Worm (Caenorhabditis elegans) whole organism, mixed stage, embryonic: ENCODE measurements around the gene lgc-6.
A peak's percentile ranks its signal among the peaks of the same experiment; 100 is the strongest.

Experiments
- M03D4.4 ChIP-seq: sonication (generic microtip); optimal IDR thresholded peaks from 2 replicates; lab custom pipeline; 2017; ENCODE audit warnings: mild to moderate bottlenecking, missing genetic modification characterization, missing compliant biosample characterization
- bed-3 ChIP-seq: fragments of 200-800 bp; sonication (Bioruptor generic); optimal IDR thresholded peaks from 3 replicates; lab custom pipeline; 2018; ENCODE audit warnings: mild to moderate bottlenecking, missing genetic modification characterization, moderate library complexity, missing compliant biosample characterization
- blmp-1 ChIP-seq: fragments of 150-350 bp; optimal IDR thresholded peaks from 2 replicates; lab custom pipeline; 2014; ENCODE audit warnings: missing biosample characterization, missing genetic modification characterization
- ceh-39 ChIP-seq: fragments of 150-350 bp; optimal IDR thresholded peaks from 2 replicates; lab custom pipeline; 2014; ENCODE audit warnings: missing biosample characterization, missing genetic modification characterization
- ceh-43 ChIP-seq: fragments of 200-800 bp; sonication (Bioruptor generic); optimal IDR thresholded peaks from 2 replicates; lab custom pipeline; 2018; ENCODE audit warnings: mild to moderate bottlenecking, missing genetic modification characterization, moderate library complexity, missing compliant biosample characterization
- ceh-83 ChIP-seq: fragments of 200-800 bp; sonication (Bioruptor generic); optimal IDR thresholded peaks from 2 replicates; lab custom pipeline; 2018; ENCODE audit warnings: mild to moderate bottlenecking, missing genetic modification characterization, missing compliant biosample characterization
- ces-1 ChIP-seq: fragments of 150-350 bp; optimal IDR thresholded peaks from 2 replicates; lab custom pipeline; 2014; ENCODE audit warnings: missing biosample characterization, missing genetic modification reagents, missing genetic modification characterization
- cnd-1 ChIP-seq: fragments of 200-800 bp; sonication (Bioruptor generic); optimal IDR thresholded peaks from 2 replicates; lab custom pipeline; 2018; ENCODE audit warnings: mild to moderate bottlenecking, missing genetic modification characterization, missing compliant biosample characterization
- drap-1 ChIP-seq: fragments of 200-800 bp; sonication (Bioruptor generic); optimal IDR thresholded peaks from 3 replicates; lab custom pipeline; 2018; ENCODE audit warnings: mild to moderate bottlenecking, missing genetic modification characterization, missing compliant biosample characterization
- elt-1 ChIP-seq: sonication (generic microtip); optimal IDR thresholded peaks from 2 replicates; lab custom pipeline; 2017; ENCODE audit warnings: missing genetic modification characterization, mild to moderate bottlenecking, missing compliant biosample characterization, antibody characterized with exemption, moderate library complexity, borderline replicate concordance; ENCODE audit not compliant: insufficient read depth
- elt-3 ChIP-seq: fragments of 150-350 bp; optimal IDR thresholded peaks from 2 replicates; lab custom pipeline; 2014; ENCODE audit warnings: missing biosample characterization, missing genetic modification characterization
- flh-1 ChIP-seq: fragments of 200-800 bp; sonication (Bioruptor generic); optimal IDR thresholded peaks from 2 replicates; lab custom pipeline; 2018; ENCODE audit warnings: mild to moderate bottlenecking, missing genetic modification characterization, moderate library complexity, missing compliant biosample characterization
- ham-2 ChIP-seq: fragments of 200-800 bp; sonication (Bioruptor generic); optimal IDR thresholded peaks from 2 replicates; lab custom pipeline; 2018; ENCODE audit warnings: mild to moderate bottlenecking, missing genetic modification characterization, missing compliant biosample characterization
- hlh-1 ChIP-seq: fragments of 150-350 bp; optimal IDR thresholded peaks from 2 replicates; lab custom pipeline; 2014; ENCODE audit warnings: missing biosample characterization, missing genetic modification reagents, missing genetic modification characterization
- lin-13 ChIP-seq: fragments of 150-350 bp; optimal IDR thresholded peaks from 2 replicates; lab custom pipeline; 2014; ENCODE audit warnings: missing biosample characterization, missing genetic modification characterization
- lin-32 ChIP-seq: fragments of 200-800 bp; sonication (Bioruptor generic); optimal IDR thresholded peaks from 2 replicates; lab custom pipeline; 2018; ENCODE audit warnings: mild to moderate bottlenecking, missing genetic modification characterization, missing compliant biosample characterization
- lsy-2 ChIP-seq: fragments of 150-350 bp; optimal IDR thresholded peaks from 2 replicates; lab custom pipeline; 2014; ENCODE audit warnings: missing biosample characterization, missing genetic modification characterization
- mab-5 ChIP-seq: fragments of 150-350 bp; optimal IDR thresholded peaks from 2 replicates; lab custom pipeline; 2014; ENCODE audit warnings: missing biosample characterization, missing genetic modification characterization
- mep-1 ChIP-seq: fragments of 150-350 bp; optimal IDR thresholded peaks from 2 replicates; lab custom pipeline; 2017; ENCODE audit warnings: missing biosample characterization, missing genetic modification reagents, missing genetic modification characterization, inconsistent platforms
- nhr-2 ChIP-seq: fragments of 150-350 bp; optimal IDR thresholded peaks from 2 replicates; lab custom pipeline; 2014; ENCODE audit warnings: missing biosample characterization, missing genetic modification characterization
- nhr-237 ChIP-seq: fragments of 150-350 bp; optimal IDR thresholded peaks from 2 replicates; lab custom pipeline; 2014; ENCODE audit warnings: missing biosample characterization, missing genetic modification characterization
- nhr-28 ChIP-seq: fragments of 150-350 bp; optimal IDR thresholded peaks from 2 replicates; lab custom pipeline; 2014; ENCODE audit warnings: missing biosample characterization, missing genetic modification characterization
- nhr-76 ChIP-seq: sonication (generic microtip); optimal IDR thresholded peaks from 2 replicates; lab custom pipeline; 2017; ENCODE audit warnings: missing biosample characterization, missing genetic modification characterization
- pha-4 ChIP-seq: fragments of 150-350 bp; optimal IDR thresholded peaks from 2 replicates; lab custom pipeline; 2018; ENCODE audit warnings: missing biosample characterization, missing genetic modification reagents, missing genetic modification characterization
- sem-2 ChIP-seq: fragments of 200-800 bp; sonication (Bioruptor generic); optimal IDR thresholded peaks from 2 replicates; lab custom pipeline; 2018; ENCODE audit warnings: mild to moderate bottlenecking, missing genetic modification characterization, missing compliant biosample characterization
- snpc-4 ChIP-seq: fragments of 150-350 bp; optimal IDR thresholded peaks from 2 replicates; lab custom pipeline; 2014; ENCODE audit warnings: missing biosample characterization, missing genetic modification characterization
- sptf-1 ChIP-seq: sonication (generic microtip); optimal IDR thresholded peaks from 2 replicates; lab custom pipeline; 2017; ENCODE audit warnings: mild to moderate bottlenecking, missing genetic modification characterization, moderate library complexity, missing compliant biosample characterization
- tbx-8 ChIP-seq: fragments of 200-800 bp; sonication (Bioruptor generic); optimal IDR thresholded peaks from 2 replicates; lab custom pipeline; 2018; ENCODE audit warnings: mild to moderate bottlenecking, missing genetic modification characterization, moderate library complexity, missing compliant biosample characterization
- unc-120 ChIP-seq: sonication (generic microtip); optimal IDR thresholded peaks from 2 replicates; lab custom pipeline; 2017; ENCODE audit warnings: missing genetic modification characterization, missing compliant biosample characterization; ENCODE audit not compliant: poor library complexity, severe bottlenecking
- unc-62 ChIP-seq: fragments of 150-350 bp; optimal IDR thresholded peaks from 2 replicates; lab custom pipeline; 2014; ENCODE audit warnings: missing biosample characterization, missing genetic modification reagents, missing genetic modification characterization
- zip-8 ChIP-seq: fragments of 150-350 bp; optimal IDR thresholded peaks from 2 replicates; lab custom pipeline; 2014; ENCODE audit warnings: missing biosample characterization, missing genetic modification characterization

The lgc-6 gene

DNA sequence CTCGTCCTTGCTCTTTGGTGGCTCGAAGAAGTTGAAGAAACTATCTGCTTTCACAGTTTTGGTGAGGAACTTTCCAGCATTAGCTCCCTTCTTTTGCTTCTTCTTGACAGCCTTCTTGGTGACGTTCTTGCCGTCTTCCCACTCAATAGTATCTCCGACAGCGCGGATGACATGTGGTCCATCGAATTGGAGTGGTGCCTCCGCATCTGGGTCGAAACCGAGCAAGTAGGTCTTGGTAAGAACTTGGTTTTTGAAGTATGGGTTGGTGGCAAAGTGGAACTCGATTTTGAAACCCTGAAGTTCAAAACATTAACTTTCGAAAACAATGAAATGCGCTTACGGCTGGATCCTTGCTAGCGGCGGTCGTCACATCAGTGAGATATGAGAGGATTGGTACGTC, 38.5 kb downstream of the lgc-6 start:
- no peak for TF ChIP-seq elt-1 (tag; lab: Kevin White, UChicago)
- TF ChIP-seq ceh-39: no peak
- TF ChIP-seq nhr-2 (tag; lab: Kevin White, UChicago): no peak
- TF ChIP-seq cnd-1 (tag; lab: Kevin White, UChicago): no peak
- no peak for TF ChIP-seq blmp-1
- TF ChIP-seq mab-5 (tag; lab: Kevin White, UChicago): no peak
- no peak for TF ChIP-seq ceh-83 (GFP tag; lab: Kevin White, UChicago)
- no peak for TF ChIP-seq ceh-43
- no peak for TF ChIP-seq zip-8 (tag; lab: Kevin White, UChicago)
- no peak for TF ChIP-seq sem-2 (GFP tag; lab: Kevin White, UChicago)
- TF ChIP-seq nhr-28 (tag; lab: Kevin White, UChicago): no peak
- TF ChIP-seq flh-1: no peak
- no peak for TF ChIP-seq lsy-2
- TF ChIP-seq sptf-1 (tag; lab: Kevin White, UChicago): no peak

DNA sequence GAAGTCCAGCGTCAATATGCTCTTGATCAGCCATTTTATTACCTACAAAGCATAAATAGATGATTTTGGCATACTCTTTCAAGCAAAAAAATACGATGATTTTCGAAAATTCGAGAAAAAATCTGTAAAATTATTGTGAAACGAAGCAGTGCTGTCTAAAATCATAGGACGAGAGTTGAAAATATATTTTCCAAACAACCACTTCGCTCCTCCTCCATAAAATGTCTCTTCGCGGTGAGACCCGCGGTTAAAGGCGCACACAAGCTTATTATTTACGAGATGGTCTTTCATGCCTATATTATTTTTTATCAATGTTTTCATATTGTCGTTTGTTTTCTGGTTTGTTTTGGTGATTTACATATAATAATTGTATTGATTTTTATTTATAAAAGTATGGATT, 39.5 kb downstream of the lgc-6 start, which contains the start of gene nap-1:
Gene nap-1, minus strand, starts transcription at position 42 of the 400 bp plus-strand sequence.
- TF ChIP-seq elt-3 (tag; lab: Kevin White, UChicago): no peak
- peak; percentile 69 for TF ChIP-seq mep-1
- TF ChIP-seq nhr-28 (tag; lab: Kevin White, UChicago): no peak
- peak; percentile 60 for TF ChIP-seq pha-4
- peak; percentile 42 for TF ChIP-seq ces-1 (GFP tag; lab: Kevin White, UChicago)
- no peak for TF ChIP-seq cnd-1 (tag; lab: Kevin White, UChicago)
- TF ChIP-seq nhr-237 (tag; lab: Kevin White, UChicago): peak; percentile 31
- peak; percentile 61 for TF ChIP-seq lin-13 (tag; lab: Kevin White, UChicago)
- no peak for TF ChIP-seq unc-62 (GFP tag; lab: Kevin White, UChicago)
- no peak for TF ChIP-seq nhr-2 (tag; lab: Kevin White, UChicago)
- TF ChIP-seq lsy-2: peak; percentile 74
- TF ChIP-seq ceh-39: peak; percentile 56
- TF ChIP-seq, all 35 proteins: peak for 7

DNA sequence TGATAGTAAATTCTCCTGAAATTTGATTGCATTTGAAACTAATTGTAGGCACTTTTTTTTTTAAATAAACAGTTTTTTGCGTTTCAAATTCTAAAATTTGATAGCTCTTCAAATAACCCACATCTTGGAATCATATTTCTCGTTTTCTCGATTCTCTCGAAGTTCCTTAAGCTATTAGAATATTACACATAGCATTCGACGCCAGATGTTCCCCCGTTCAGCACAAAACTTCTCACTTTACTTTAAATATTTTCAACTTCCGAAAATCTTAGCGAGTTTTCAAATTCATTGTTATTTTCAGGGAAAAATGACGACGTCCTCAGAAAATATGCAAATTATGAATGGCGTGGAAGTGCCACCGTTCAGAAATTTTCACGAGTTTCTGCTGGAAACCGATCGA, 39.9 kb downstream of the lgc-6 start, which contains the start of gene praf-3:
Gene praf-3, plus strand, starts transcription at position 301 of the 400 bp plus-strand sequence.
- no peak for TF ChIP-seq ceh-43
- TF ChIP-seq cnd-1 (tag; lab: Kevin White, UChicago): no peak
- no peak for TF ChIP-seq nhr-76 (tag; lab: Kevin White, UChicago)
- no peak for TF ChIP-seq elt-1 (tag; lab: Kevin White, UChicago)
- no peak for TF ChIP-seq sptf-1 (tag; lab: Kevin White, UChicago)
- no peak for TF ChIP-seq tbx-8 (GFP tag; lab: Kevin White, UChicago)
- TF ChIP-seq blmp-1: no peak
- TF ChIP-seq bed-3: no peak
- TF ChIP-seq ham-2 (GFP tag; lab: Kevin White, UChicago): no peak
- TF ChIP-seq ces-1 (GFP tag; lab: Kevin White, UChicago): no peak
- TF ChIP-seq nhr-2 (tag; lab: Kevin White, UChicago): no peak
- TF ChIP-seq ceh-83 (GFP tag; lab: Kevin White, UChicago): no peak
- TF ChIP-seq sem-2 (GFP tag; lab: Kevin White, UChicago): no peak
- no peak for TF ChIP-seq nhr-237 (tag; lab: Kevin White, UChicago)
- TF ChIP-seq unc-120 (tag; lab: Kevin White, UChicago): no peak
- TF ChIP-seq mep-1: no peak
- no peak for TF ChIP-seq flh-1
- TF ChIP-seq lsy-2: no peak
- TF ChIP-seq snpc-4 (tag; lab: Kevin White, UChicago): no peak
- no peak for TF ChIP-seq M03D4.4 (tag; lab: Kevin White, UChicago)

DNA sequence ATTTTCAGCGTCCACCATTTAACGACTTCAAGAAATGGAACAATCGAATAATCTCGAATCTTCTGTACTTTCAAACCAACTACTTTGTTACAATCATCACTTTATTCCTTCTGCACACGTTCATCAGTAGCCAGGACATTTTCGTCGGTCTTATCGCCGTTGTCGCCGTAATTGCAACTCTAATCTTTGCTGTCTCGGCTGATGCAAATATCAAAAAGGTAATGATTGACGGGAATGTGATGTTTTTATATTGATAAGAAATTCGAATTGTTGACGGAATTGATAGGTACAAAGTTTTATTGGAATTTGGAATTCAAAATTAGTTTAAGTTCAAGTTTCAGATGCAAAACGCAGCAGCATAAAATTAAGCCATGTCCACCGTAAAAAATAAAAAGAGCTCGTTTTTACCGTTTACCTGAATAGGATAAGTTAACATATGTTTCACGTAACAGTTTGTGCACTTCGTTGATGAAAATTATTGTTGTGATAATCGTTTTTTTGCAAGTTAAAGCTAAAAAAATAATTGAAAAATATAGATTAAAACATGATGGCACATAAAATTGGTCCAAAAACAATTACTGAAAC, 40.6 kb downstream of the lgc-6 start:
- no peak for TF ChIP-seq hlh-1 (tag; lab: Kevin White, UChicago)
- no peak for TF ChIP-seq lin-32 (GFP tag; lab: Kevin White, UChicago)
- no peak for TF ChIP-seq drap-1 (GFP tag; lab: Kevin White, UChicago)
- no peak for TF ChIP-seq unc-120 (tag; lab: Kevin White, UChicago)
- TF ChIP-seq lsy-2: no peak
